Worm (Caenorhabditis elegans): ENCODE results near the gene smu-2.

DNA sequence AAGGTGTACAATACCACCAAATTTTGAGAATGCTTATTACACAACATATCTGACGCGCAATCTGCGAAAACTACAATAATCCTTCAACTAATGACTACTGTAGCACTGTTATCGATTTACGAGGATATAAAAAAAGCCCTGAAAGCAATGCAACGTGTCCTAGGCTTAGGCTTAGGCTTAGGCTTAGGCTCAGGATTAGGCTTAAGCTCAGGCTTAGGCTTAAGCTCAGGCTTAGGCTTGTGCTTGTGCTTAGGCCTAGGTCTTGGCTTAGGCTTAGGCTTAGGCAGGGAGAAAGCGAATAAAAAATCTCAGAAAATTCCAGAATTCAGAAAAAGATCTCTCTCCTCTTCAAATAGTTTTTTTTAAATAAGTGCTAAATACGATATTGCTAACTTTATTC, 23.0 kb upstream of the smu-2 start:
- TF ChIP-seq jun-1 (tag; optimal IDR thresholded peaks at IDR 0.05) (no peak), lsy-2 (tag; optimal IDR thresholded peaks at IDR 0.05) (no peak), nhr-20 (tag; optimal IDR thresholded peaks at IDR 0.05) (no peak), snpc-4 (tag; optimal IDR thresholded peaks at IDR 0.05) (no peak), tlp-1 (tag; optimal IDR thresholded peaks at IDR 0.05) (no peak), skn-1 (tag; optimal IDR thresholded peaks at IDR 0.05) (no peak), tbx-2 (tag; optimal IDR thresholded peaks at IDR 0.05) (no peak), hlh-17 (GFP tag; optimal IDR thresholded peaks at IDR 0.05; ENCODE audit: borderline replicate concordance) (no peak), nhr-28 (tag; optimal IDR thresholded peaks at IDR 0.05) (no peak), rnt-1 (tag; optimal IDR thresholded peaks at IDR 0.05) (no peak), C04F5.9 (tag; optimal IDR thresholded peaks at IDR 0.05) (no peak), pqm-1 (tag; optimal IDR thresholded peaks at IDR 0.05) (no peak), ceh-90 (tag; optimal IDR thresholded peaks at IDR 0.05) (no peak)
